Worm (Caenorhabditis elegans) whole organism, L4 larva: ENCODE data around the gene sdz-19.

Experiments used
- D1046.2 ChIP-seq: fragments of 200-800 bp; sonication (Bioruptor generic); IDR thresholded peaks from 2 replicates; pipeline ENCODE4 v1.3.6; 2022; ENCODE audit warnings: missing genetic modification characterization, missing compliant biosample characterization
- F10B5.3 ChIP-seq: sonication (generic microtip); optimal IDR thresholded peaks from 2 replicates; lab custom pipeline; 2016; ENCODE audit warnings: mild to moderate bottlenecking, missing genetic modification characterization, missing compliant biosample characterization
- F26F4.8 ChIP-seq: fragments of 200-800 bp; sonication (Bioruptor generic); conservative IDR thresholded peaks from 2 replicates; pipeline ENCODE4 v1.3.6; 2022; ENCODE audit warnings: missing genetic modification characterization, missing compliant biosample characterization
- F37D6.2 ChIP-seq: sonication (generic microtip); optimal IDR thresholded peaks from 2 replicates; lab custom pipeline; 2016; ENCODE audit warnings: mild to moderate bottlenecking, missing genetic modification characterization, missing compliant biosample characterization
- F44E2.7 ChIP-seq: fragments of 200-800 bp; sonication (Bioruptor generic); IDR thresholded peaks from 2 replicates; pipeline ENCODE4 v2.1.2; 2022; ENCODE audit warnings: missing genetic modification characterization, missing compliant biosample characterization
- F49E8.2 ChIP-seq: sonication (generic microtip); optimal IDR thresholded peaks from 2 replicates; lab custom pipeline; 2016; ENCODE audit warnings: missing compliant biosample characterization, mild to moderate bottlenecking, missing genetic modification characterization, borderline replicate concordance
- ZK337.2 ChIP-seq: fragments of 200-800 bp; sonication (Bioruptor generic); IDR thresholded peaks from 2 replicates; pipeline ENCODE4 v1.3.6; 2022; ENCODE audit warnings: missing genetic modification reagents, missing genetic modification characterization, missing compliant biosample characterization
- aha-1 ChIP-seq: fragments of 150-350 bp; peaks from one replicate; lab custom pipeline; 2014; ENCODE audit warnings: missing biosample characterization, missing genetic modification characterization
- aly-2 ChIP-seq: sonication (generic microtip); optimal IDR thresholded peaks from 2 replicates; lab custom pipeline; 2018; ENCODE audit warnings: missing biosample characterization, missing genetic modification characterization
- attf-4 ChIP-seq: sonication (generic microtip); optimal IDR thresholded peaks from 3 replicates; lab custom pipeline; 2017; ENCODE audit warnings: missing biosample characterization, missing genetic modification characterization
- ceh-44 ChIP-seq: fragments of 200-800 bp; sonication (Bioruptor generic); IDR thresholded peaks from 2 replicates; pipeline ENCODE4 v1.3.6; 2022; ENCODE audit warnings: missing genetic modification reagents, missing genetic modification characterization, missing compliant biosample characterization
- ctbp-1 ChIP-seq: fragments of 200-800 bp; sonication (Bioruptor generic); IDR thresholded peaks from 2 replicates; pipeline ENCODE4 v1.3.6; 2022; ENCODE audit warnings: missing genetic modification reagents, missing genetic modification characterization, missing compliant biosample characterization
- daf-12 ChIP-seq: fragments of 150-350 bp; optimal IDR thresholded peaks from 2 replicates; lab custom pipeline; 2014; ENCODE audit warnings: missing biosample characterization, missing genetic modification reagents, missing genetic modification characterization
- daf-19 ChIP-seq: fragments of 200-800 bp; sonication (Bioruptor generic); conservative IDR thresholded peaks from 2 replicates; pipeline ENCODE4 v1.3.6; 2022; ENCODE audit warnings: missing genetic modification characterization, missing compliant biosample characterization
- daf-8 ChIP-seq: fragments of 200-800 bp; sonication (Bioruptor generic); IDR thresholded peaks from 2 replicates; pipeline ENCODE4 v1.3.6; 2022; ENCODE audit warnings: missing genetic modification characterization, missing compliant biosample characterization
- duxl-1 ChIP-seq: sonication (generic microtip); optimal IDR thresholded peaks from 2 replicates; lab custom pipeline; 2016; ENCODE audit warnings: mild to moderate bottlenecking, missing genetic modification characterization, moderate library complexity, missing compliant biosample characterization; ENCODE audit not compliant: poor library complexity
- egl-27 ChIP-seq: sonication (generic microtip); optimal IDR thresholded peaks from 3 replicates; lab custom pipeline; 2017; ENCODE audit warnings: missing biosample characterization, missing genetic modification reagents, missing genetic modification characterization
- fos-1 ChIP-seq: fragments of 150-350 bp; optimal IDR thresholded peaks from 2 replicates; lab custom pipeline; 2014; ENCODE audit warnings: missing biosample characterization, missing genetic modification characterization
- gei-8 ChIP-seq: fragments of 200-800 bp; sonication (Bioruptor generic); optimal IDR thresholded peaks from 2 replicates; lab custom pipeline; 2018; ENCODE audit warnings: mild to moderate bottlenecking, missing genetic modification characterization, missing compliant biosample characterization
- hlh-30 ChIP-seq: sonication (generic microtip); optimal IDR thresholded peaks from 2 replicates; lab custom pipeline; 2017; ENCODE audit warnings: antibody characterized with exemption, mild to moderate bottlenecking, missing genetic modification characterization, missing compliant biosample characterization; ENCODE audit not compliant: insufficient read depth
- lin-1 ChIP-seq: fragments of 200-800 bp; sonication (Bioruptor generic); IDR thresholded peaks from 2 replicates; pipeline ENCODE4 v1.3.6; 2022; ENCODE audit warnings: missing genetic modification reagents, missing genetic modification characterization, missing compliant biosample characterization
- lin-29 ChIP-seq: fragments of 200-800 bp; sonication (Bioruptor generic); IDR thresholded peaks from 2 replicates; pipeline ENCODE4 v1.3.6; 2022; ENCODE audit warnings: missing genetic modification reagents, missing genetic modification characterization, missing compliant biosample characterization
- lin-39 ChIP-seq: fragments of 150-350 bp; optimal IDR thresholded peaks from 2 replicates; lab custom pipeline; 2014; ENCODE audit warnings: missing biosample characterization, missing genetic modification reagents, missing genetic modification characterization
- lir-3 ChIP-seq: sonication (generic microtip); optimal IDR thresholded peaks from 2 replicates; lab custom pipeline; 2016; ENCODE audit warnings: mild to moderate bottlenecking, missing genetic modification characterization, missing compliant biosample characterization
- lsy-2 ChIP-seq, 2 experiments: fragments of 150-350 bp in 1 of 2; sonication (generic microtip) in 1 of 2; optimal IDR thresholded peaks; 2 replicates each; lab custom pipeline; 2014 to 2017; ENCODE audit warnings: missing biosample characterization in 2 of 2, missing genetic modification characterization in 2 of 2
- mdl-1 ChIP-seq, 2 experiments: fragments of 150-350 bp in 1 of 2; sonication (generic microtip) in 1 of 2; optimal IDR thresholded peaks; 2 replicates each; lab custom pipeline; 2014 to 2017; ENCODE audit warnings: missing biosample characterization in 2 of 2, missing genetic modification characterization in 2 of 2
- mxl-2 ChIP-seq: fragments of 200-800 bp; sonication (Bioruptor generic); conservative IDR thresholded peaks from 2 replicates; pipeline ENCODE4 v1.3.6; 2022; ENCODE audit warnings: missing genetic modification reagents, missing genetic modification characterization, missing compliant biosample characterization
- nhr-102 ChIP-seq: sonication (generic microtip); optimal IDR thresholded peaks from 2 replicates; lab custom pipeline; 2016; ENCODE audit warnings: mild to moderate bottlenecking, missing genetic modification characterization, moderate library complexity, missing compliant biosample characterization
- nhr-25 ChIP-seq: sonication (generic microtip); optimal IDR thresholded peaks from 2 replicates; lab custom pipeline; 2017; ENCODE audit warnings: missing genetic modification characterization, mild to moderate bottlenecking, missing compliant biosample characterization, antibody characterized with exemption, moderate library complexity, borderline replicate concordance; ENCODE audit not compliant: insufficient read depth
- nhr-28 ChIP-seq: fragments of 150-350 bp; optimal IDR thresholded peaks from 2 replicates; lab custom pipeline; 2014; ENCODE audit warnings: missing biosample characterization, missing genetic modification characterization
- nhr-6 ChIP-seq: fragments of 150-350 bp; optimal IDR thresholded peaks from 2 replicates; lab custom pipeline; 2014; ENCODE audit warnings: missing biosample characterization, missing genetic modification characterization
- nhr-76 ChIP-seq: fragments of 150-350 bp; optimal IDR thresholded peaks from 2 replicates; lab custom pipeline; 2014; ENCODE audit warnings: missing biosample characterization, missing genetic modification characterization
- nhr-77 ChIP-seq: fragments of 150-350 bp; optimal IDR thresholded peaks from 2 replicates; lab custom pipeline; 2014; ENCODE audit warnings: missing biosample characterization, missing genetic modification characterization
- pha-4 ChIP-seq, 2 experiments: fragments of 150-350 bp in 1 of 2; fragments of 200-800 bp in 1 of 2; sonication (Bioruptor generic) in 1 of 2; IDR thresholded peaks in 1 of 2; optimal IDR thresholded peaks in 1 of 2; 2 replicates each; pipeline versions ENCODE4 v1.3.6 to Lab custom; 2014 to 2022; ENCODE audit warnings: missing genetic modification characterization in 2 of 2, missing genetic modification reagents in 2 of 2, missing biosample characterization in 1 of 2, missing compliant biosample characterization in 1 of 2
- php-3 ChIP-seq: fragments of 200-800 bp; sonication (Bioruptor generic); IDR thresholded peaks from 2 replicates; pipeline ENCODE4 v1.3.6; 2022; ENCODE audit warnings: missing genetic modification reagents, missing genetic modification characterization, missing compliant biosample characterization
- pqm-1 ChIP-seq: sonication (generic microtip); optimal IDR thresholded peaks from 2 replicates; lab custom pipeline; 2017; ENCODE audit warnings: missing biosample characterization, missing genetic modification characterization
- sdz-12 ChIP-seq: fragments of 200-800 bp; sonication (Bioruptor generic); optimal IDR thresholded peaks from 2 replicates; lab custom pipeline; 2018; ENCODE audit warnings: mild to moderate bottlenecking, missing genetic modification characterization, missing compliant biosample characterization
- set-16 ChIP-seq: fragments of 200-800 bp; sonication (Bioruptor generic); IDR thresholded peaks from 2 replicates; pipeline ENCODE4 v1.3.6; 2022; ENCODE audit warnings: missing genetic modification reagents, missing genetic modification characterization, missing compliant biosample characterization
- skn-1 ChIP-seq: fragments of 150-350 bp; optimal IDR thresholded peaks from 2 replicates; lab custom pipeline; 2014; ENCODE audit warnings: missing biosample characterization, missing genetic modification characterization
- tag-97 ChIP-seq: fragments of 200-800 bp; sonication (Bioruptor generic); IDR thresholded peaks from 2 replicates; pipeline ENCODE4 v1.3.6; 2022; ENCODE audit warnings: missing genetic modification characterization, missing compliant biosample characterization
- tra-1 ChIP-seq: fragments of 200-800 bp; sonication (Bioruptor generic); IDR thresholded peaks from 2 replicates; pipeline ENCODE4 v1.3.6; 2022; ENCODE audit warnings: missing genetic modification reagents, missing genetic modification characterization, missing compliant biosample characterization
- unc-130 ChIP-seq: sonication (generic microtip); optimal IDR thresholded peaks from 2 replicates; lab custom pipeline; 2016; ENCODE audit warnings: missing genetic modification reagents, missing genetic modification characterization, missing compliant biosample characterization
- unc-62 ChIP-seq, 3 experiments: fragments of 150-350 bp in 1 of 3; sonication (generic microtip); optimal IDR thresholded peaks in 2 of 3; peaks in 1 of 3; 1 replicate in 1 of 3; 2 replicates in 2 of 3; lab custom pipeline; 2014 to 2017; ENCODE audit warnings: missing biosample characterization in 3 of 3, missing genetic modification characterization in 3 of 3, missing genetic modification reagents in 3 of 3, missing genotype in 1 of 3
- vab-7 ChIP-seq: fragments of 200-800 bp; sonication (Bioruptor generic); IDR thresholded peaks from 2 replicates; pipeline ENCODE4 v1.3.6; 2022; ENCODE audit warnings: missing genetic modification reagents, missing genetic modification characterization, missing compliant biosample characterization
- ztf-11 ChIP-seq: fragments of 150-350 bp; optimal IDR thresholded peaks from 2 replicates; lab custom pipeline; 2014; ENCODE audit warnings: missing biosample characterization, missing genetic modification characterization

The sdz-19 gene

DNA sequence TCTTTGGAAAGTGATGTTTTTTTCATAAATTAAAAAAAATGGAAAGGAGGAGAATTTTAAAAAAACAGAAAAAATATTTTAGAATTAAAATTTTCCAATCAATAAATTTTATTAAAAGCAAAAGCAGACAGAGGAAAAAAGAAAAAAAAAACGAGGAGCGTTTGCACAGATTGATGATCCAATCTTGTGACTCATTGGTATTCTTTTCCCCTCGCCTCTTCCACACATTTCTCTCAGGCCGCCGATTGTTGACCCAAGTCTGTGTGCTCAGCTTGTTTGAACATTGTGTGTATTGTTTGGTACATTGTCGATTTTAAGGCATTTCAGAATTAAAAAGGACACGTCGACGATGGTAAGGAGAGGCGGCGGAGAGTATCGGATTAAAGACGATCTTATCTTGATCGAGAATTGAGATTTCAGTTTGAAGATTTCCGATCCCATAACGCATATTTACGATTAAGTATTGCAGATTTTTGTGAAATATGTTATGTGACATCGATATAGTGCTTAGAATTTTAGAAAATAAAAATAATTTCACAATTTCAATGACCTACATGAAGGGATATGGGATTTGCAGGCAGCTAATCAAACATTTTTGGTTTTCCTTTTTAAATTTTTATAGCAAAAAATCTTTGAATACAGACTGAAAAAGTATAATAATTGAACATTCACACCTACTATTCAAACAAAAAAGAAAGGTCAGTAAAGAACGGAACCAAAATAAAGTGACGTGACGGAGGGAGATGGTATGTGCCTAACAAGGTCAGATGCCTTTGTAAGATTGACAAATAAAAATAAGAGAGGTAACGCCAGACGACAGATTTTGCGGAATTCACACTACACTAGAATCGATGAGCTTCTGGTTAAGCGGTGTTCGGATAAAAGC is 12.7 kb upstream of the sdz-19 start (continued):
- TF ChIP-seq F44E2.7 (GFP tag; lab: Robert Waterston, UW) (no peak), sdz-12 (GFP tag; lab: Kevin White, UChicago) (no peak), aly-2 (tag; lab: Kevin White, UChicago) (no peak), lsy-2 (tag; optimal IDR thresholded peaks at IDR 0.05; lab: Kevin White, UChicago) (peak in 1 of 2 experiments; percentile 34), F49E8.2 (no peak), F37D6.2 (tag; lab: Kevin White, UChicago) (no peak), daf-12 (tag; lab: Kevin White, UChicago) (no peak), aha-1 (no peak), D1046.2 (GFP tag; lab: Robert Waterston, UW) (no peak), attf-4 (no peak), ceh-44 (GFP tag; lab: Robert Waterston, UW) (no peak), unc-62 (GFP tag; optimal IDR thresholded peaks at IDR 0.05 in 1 of 2; lab: Kevin White, UChicago) (peak in 1 of 2 experiments; percentile 62), unc-62 (tag; optimal IDR thresholded peaks at IDR 0.05; lab: Kevin White, UChicago) (no peak), pha-4 (GFP tag; IDR thresholded peaks at IDR 0.05; lab: Robert Waterston, UW) (no peak), pha-4 (tag; optimal IDR thresholded peaks at IDR 0.05; lab: Kevin White, UChicago) (peak; percentile 71), tag-97 (GFP tag; lab: Robert Waterston, UW) (no peak), duxl-1 (tag; lab: Kevin White, UChicago) (no peak), lir-3 (tag; lab: Kevin White, UChicago) (no peak), set-16 (no peak), F26F4.8 (GFP tag; lab: Robert Waterston, UW) (no peak), hlh-30 (tag; lab: Kevin White, UChicago) (peak; percentile 55), ztf-11 (tag; lab: Kevin White, UChicago) (no peak), fos-1 (tag; lab: Kevin White, UChicago) (no peak), egl-27 (tag; lab: Kevin White, UChicago) (no peak), daf-19 (GFP tag; lab: Robert Waterston, UW) (no peak), gei-8 (GFP tag; lab: Kevin White, UChicago) (no peak), lin-39 (tag; lab: Kevin White, UChicago) (no peak), skn-1 (tag; lab: Kevin White, UChicago) (no peak), nhr-28 (tag; lab: Kevin White, UChicago) (no peak), nhr-76 (tag; lab: Kevin White, UChicago) (no peak), vab-7 (no peak), unc-130 (GFP tag; lab: Kevin White, UChicago) (no peak), daf-8 (GFP tag; lab: Robert Waterston, UW) (no peak), pqm-1 (tag; lab: Kevin White, UChicago) (no peak), ctbp-1 (GFP tag; lab: Robert Waterston, UW) (no peak), mdl-1 (tag; optimal IDR thresholded peaks at IDR 0.05; lab: Kevin White, UChicago) (no peak), nhr-6 (tag; lab: Kevin White, UChicago) (peak; percentile 32), nhr-25 (tag; lab: Kevin White, UChicago) (no peak), php-3 (GFP tag; lab: Robert Waterston, UW) (no peak), nhr-77 (no peak), ZK337.2 (GFP tag; lab: Robert Waterston, UW) (no peak), lin-29 (GFP tag; lab: Robert Waterston, UW) (no peak), nhr-102 (tag; lab: Kevin White, UChicago) (no peak), mxl-2 (GFP tag; lab: Robert Waterston, UW) (no peak), lin-1 (GFP tag; lab: Robert Waterston, UW) (no peak), F10B5.3 (no peak), tra-1 (GFP tag; lab: Robert Waterston, UW) (no peak)
